7 worm cellular contexts compared by ENCODE assay signal in genomic region chrV:4357369-4357768, ce11.
TF ChIP-seq lines count a peak whose summit lies in the region.

No protein-coding gene starts in this region.

TF ChIP-seq in whole organism, L1 larva, 84 proteins besides CTCF, POLR2A, EP300 and RAD21 (continues in another document):
- TF ChIP-seq lin-14 (GFP tag; optimal IDR thresholded peaks at IDR 0.05; lab: Kevin White, UChicago), result peak; percentile 80
- TF ChIP-seq F16B12.6 (tag; optimal IDR thresholded peaks at IDR 0.05; lab: Kevin White, UChicago), result no peak
- TF ChIP-seq nhr-71 (tag; optimal IDR thresholded peaks at IDR 0.05; lab: Kevin White, UChicago), result peak; percentile 46
- TF ChIP-seq fkh-10 (GFP tag; optimal IDR thresholded peaks at IDR 0.05; lab: Kevin White, UChicago), result no peak
- peak; percentile 22 for TF ChIP-seq nhr-47 (tag; optimal IDR thresholded peaks at IDR 0.05; lab: Kevin White, UChicago)
- no peak for TF ChIP-seq nhr-11 (tag; optimal IDR thresholded peaks at IDR 0.05; lab: Kevin White, UChicago)
- TF ChIP-seq pax-3 (tag; optimal IDR thresholded peaks at IDR 0.05; lab: Kevin White, UChicago), result no peak
- peak; percentile 21 for TF ChIP-seq irx-1 (tag; optimal IDR thresholded peaks at IDR 0.05; lab: Kevin White, UChicago)
- TF ChIP-seq tbx-2 (tag; optimal IDR thresholded peaks at IDR 0.05; lab: Kevin White, UChicago), result peak; percentile 64
- no peak for TF ChIP-seq mdl-1 (tag; optimal IDR thresholded peaks at IDR 0.05; lab: Kevin White, UChicago)
- TF ChIP-seq aly-2 (tag; optimal IDR thresholded peaks at IDR 0.05; lab: Kevin White, UChicago), result no peak
- peak; percentile 38 for TF ChIP-seq skn-1 (tag; optimal IDR thresholded peaks at IDR 0.05; lab: Kevin White, UChicago)
- peak; percentile 49 for TF ChIP-seq ceh-8 (GFP tag; optimal IDR thresholded peaks at IDR 0.05; lab: Kevin White, UChicago)

TF ChIP-seq in whole organism, L2 larva, 48 proteins besides CTCF, POLR2A, EP300 and RAD21 (continues in another document):
- no peak for TF ChIP-seq gmeb-1 (tag; optimal IDR thresholded peaks at IDR 0.05; lab: Kevin White, UChicago)
- TF ChIP-seq alr-1 (tag; optimal IDR thresholded peaks at IDR 0.05; lab: Kevin White, UChicago), result no peak
- TF ChIP-seq nhr-6 (tag; optimal IDR thresholded peaks at IDR 0.05; lab: Kevin White, UChicago), result no peak
- peak in 1 of 2 experiments; percentile 20 for TF ChIP-seq lsy-2 (tag; optimal IDR thresholded peaks at IDR 0.05; lab: Kevin White, UChicago)
- peak; percentile 13 for TF ChIP-seq nhr-129 (tag; optimal IDR thresholded peaks at IDR 0.05; lab: Kevin White, UChicago)
- TF ChIP-seq sma-9 (GFP tag; optimal IDR thresholded peaks at IDR 0.05; lab: Kevin White, UChicago), result peak; percentile 43
- TF ChIP-seq sma-9 (tag; optimal IDR thresholded peaks at IDR 0.05; lab: Kevin White, UChicago), result no peak
- TF ChIP-seq sem-4 (tag; optimal IDR thresholded peaks at IDR 0.05; lab: Kevin White, UChicago), result peak; percentile 64
- TF ChIP-seq nhr-25 (tag; optimal IDR thresholded peaks at IDR 0.05; lab: Kevin White, UChicago), result no peak
- TF ChIP-seq ceh-16 (tag; optimal IDR thresholded peaks at IDR 0.05; lab: Kevin White, UChicago), result no peak
- no peak for TF ChIP-seq mbf-1 (tag; optimal IDR thresholded peaks at IDR 0.05; lab: Kevin White, UChicago)
- TF ChIP-seq zag-1 (tag; optimal IDR thresholded peaks at IDR 0.05; lab: Kevin White, UChicago), result no peak
- peak; percentile 13 for TF ChIP-seq C34F6.9 (tag; optimal IDR thresholded peaks at IDR 0.05; lab: Kevin White, UChicago)
- TF ChIP-seq crh-2 (tag; optimal IDR thresholded peaks at IDR 0.05; lab: Kevin White, UChicago), result no peak

TF ChIP-seq in whole organism, L4 larva, 104 proteins besides CTCF, POLR2A, EP300 and RAD21:
- TF ChIP-seq lsy-2 (tag; optimal IDR thresholded peaks at IDR 0.05; lab: Kevin White, UChicago) (peak in 1 of 2 experiments; percentile 39), ces-1 (GFP tag; optimal IDR thresholded peaks at IDR 0.05; lab: Kevin White, UChicago) (peak; percentile 56), lin-1 (GFP tag; IDR thresholded peaks at IDR 0.05; lab: Robert Waterston, UW) (no peak), set-16 (GFP tag; IDR thresholded peaks at IDR 0.05; lab: Robert Waterston, UW) (no peak), Y105C5A.15 (GFP tag; IDR thresholded peaks at IDR 0.05; lab: Robert Waterston, UW) (no peak)
TF ChIP-seq in whole organism, L4 larva: peak in this region for 2.

TF ChIP-seq in whole organism, late embryonic, 69 proteins besides CTCF, POLR2A, EP300 and RAD21 (continues in another document):
- TF ChIP-seq unc-42 (tag; optimal IDR thresholded peaks at IDR 0.05; lab: Kevin White, UChicago), result peak; percentile 99
- no peak for TF ChIP-seq lin-11 (tag; optimal IDR thresholded peaks at IDR 0.05; lab: Kevin White, UChicago)
- TF ChIP-seq nfya-1 (tag; optimal IDR thresholded peaks at IDR 0.05; lab: Kevin White, UChicago), result no peak
- no peak for TF ChIP-seq K02D7.2 (tag; optimal IDR thresholded peaks at IDR 0.05; lab: Kevin White, UChicago)
- TF ChIP-seq fax-1 (tag; optimal IDR thresholded peaks at IDR 0.05; lab: Kevin White, UChicago), result no peak
- TF ChIP-seq ceh-2 (tag; optimal IDR thresholded peaks at IDR 0.05; lab: Kevin White, UChicago), result no peak
- TF ChIP-seq C38D4.7 (GFP tag; optimal IDR thresholded peaks at IDR 0.05; lab: Kevin White, UChicago), result no peak
- TF ChIP-seq gmeb-2 (tag; optimal IDR thresholded peaks at IDR 0.05; lab: Kevin White, UChicago), result no peak
- peak; percentile 75 for TF ChIP-seq ceh-14 (tag; optimal IDR thresholded peaks at IDR 0.05; lab: Kevin White, UChicago)
- no peak for TF ChIP-seq ahr-1 (tag; optimal IDR thresholded peaks at IDR 0.05; lab: Kevin White, UChicago)
- TF ChIP-seq unc-55 (GFP tag; optimal IDR thresholded peaks at IDR 0.05; lab: Kevin White, UChicago), result no peak
- no peak for TF ChIP-seq ceh-34 (tag; optimal IDR thresholded peaks at IDR 0.05; lab: Kevin White, UChicago)
- TF ChIP-seq Y22D7AL.16 (tag; optimal IDR thresholded peaks at IDR 0.05; lab: Kevin White, UChicago), result no peak
- no peak for TF ChIP-seq pat-9 (tag; optimal IDR thresholded peaks at IDR 0.05; lab: Kevin White, UChicago)
- no peak for TF ChIP-seq pag-3 (tag; optimal IDR thresholded peaks at IDR 0.05; lab: Kevin White, UChicago; ENCODE audit: borderline replicate concordance)
- TF ChIP-seq pha-4 (tag; optimal IDR thresholded peaks at IDR 0.05; lab: Kevin White, UChicago), result no peak
- TF ChIP-seq pax-1 (tag; optimal IDR thresholded peaks at IDR 0.05; lab: Kevin White, UChicago), result no peak

TF ChIP-seq in whole organism, midembryonic, 9 proteins besides CTCF, POLR2A, EP300 and RAD21:
- no peak for TF ChIP-seq flt-1 (GFP tag; IDR thresholded peaks at IDR 0.05; lab: Robert Waterston, UW)
- peak; percentile 11 for TF ChIP-seq cog-1 (tag; optimal IDR thresholded peaks at IDR 0.05; lab: Kevin White, UChicago)
- no peak for TF ChIP-seq tab-1 (GFP tag; IDR thresholded peaks at IDR 0.05; lab: Robert Waterston, UW)
- TF ChIP-seq med-1 (GFP tag; optimal IDR thresholded peaks at IDR 0.05; lab: Kevin White, UChicago; ENCODE audit: insufficient read depth), result no peak
- no peak for TF ChIP-seq ref-1 (GFP tag; conservative IDR thresholded peaks at IDR 0.05; lab: Robert Waterston, UW)
- TF ChIP-seq ztf-23 (GFP tag; IDR thresholded peaks at IDR 0.05; lab: Robert Waterston, UW), result no peak
- no peak for TF ChIP-seq T22C8.4 (GFP tag; IDR thresholded peaks at IDR 0.05; lab: Robert Waterston, UW)
- no peak for TF ChIP-seq ztf-29 (GFP tag; IDR thresholded peaks at IDR 0.05; lab: Robert Waterston, UW)
TF ChIP-seq in whole organism, midembryonic: peak in this region for 1.

TF ChIP-seq in whole organism, mixed stage, embryonic, 35 proteins besides CTCF, POLR2A, EP300 and RAD21:
- TF ChIP-seq ces-1 (GFP tag; optimal IDR thresholded peaks at IDR 0.05; lab: Kevin White, UChicago) (peak; percentile 100), blmp-1 (tag; optimal IDR thresholded peaks at IDR 0.05; lab: Kevin White, UChicago) (no peak), unc-62 (GFP tag; optimal IDR thresholded peaks at IDR 0.05; lab: Kevin White, UChicago) (peak; percentile 35)

TF ChIP-seq in whole organism, young adult, 124 proteins besides CTCF, POLR2A, EP300 and RAD21:
- TF ChIP-seq tlf-1 (GFP tag; optimal IDR thresholded peaks at IDR 0.05; lab: Kevin White, UChicago) (no peak), cebp-1 (GFP tag; IDR thresholded peaks at IDR 0.05; lab: Robert Waterston, UW) (peak; percentile 65; the same call in 1 of the 2 replicates), cebp-1 (tag; optimal IDR thresholded peaks at IDR 0.05; lab: Kevin White, UChicago) (peak; percentile 94)
